Worm (Caenorhabditis elegans) whole organism, L1 larva: ENCODE data around the gene eef-1A.1.

Experiments
- C04F5.9 ChIP-seq: sonication (generic microtip); optimal IDR thresholded peaks from 2 replicates; lab custom pipeline; 2016; ENCODE audit warnings: missing genetic modification characterization, missing compliant biosample characterization
- C16A3.4 ChIP-seq: fragments of 150-350 bp; optimal IDR thresholded peaks from 2 replicates; lab custom pipeline; 2014; ENCODE audit warnings: missing biosample characterization, missing genetic modification characterization
- C34B4.2 ChIP-seq: sonication (generic microtip); optimal IDR thresholded peaks from 2 replicates; lab custom pipeline; 2017; ENCODE audit warnings: mild to moderate bottlenecking, missing genetic modification characterization, missing compliant biosample characterization
- F16B12.6 ChIP-seq: fragments of 150-350 bp; optimal IDR thresholded peaks from 2 replicates; lab custom pipeline; 2014; ENCODE audit warnings: missing biosample characterization, missing genetic modification characterization
- aha-1 ChIP-seq: fragments of 150-350 bp; optimal IDR thresholded peaks from 2 replicates; lab custom pipeline; 2014; ENCODE audit warnings: missing biosample characterization, missing genetic modification characterization
- ama-1 ChIP-seq: fragments of 150-350 bp; optimal IDR thresholded peaks from 2 replicates; lab custom pipeline; 2014
- blmp-1 ChIP-seq: fragments of 150-350 bp; optimal IDR thresholded peaks from 2 replicates; lab custom pipeline; 2014; ENCODE audit warnings: missing biosample characterization, missing genetic modification characterization
- ceh-8 ChIP-seq: fragments of 200-800 bp; sonication (Bioruptor generic); optimal IDR thresholded peaks from 2 replicates; lab custom pipeline; 2018; ENCODE audit warnings: mild to moderate bottlenecking, missing genetic modification characterization, moderate library complexity, missing compliant biosample characterization
- ceh-82 ChIP-seq, 3 experiments: fragments of 150-350 bp in 1 of 3; sonication (generic microtip) in 2 of 3; optimal IDR thresholded peaks; 2 replicates each; lab custom pipeline; 2014 to 2017; ENCODE audit warnings: missing biosample characterization in 3 of 3, missing genetic modification characterization in 3 of 3
- ceh-88 ChIP-seq: fragments of 200-800 bp; sonication (Bioruptor generic); IDR thresholded peaks from 2 replicates; pipeline ENCODE4 v1.3.6; 2022; ENCODE audit warnings: missing genetic modification characterization, missing compliant biosample characterization
- ces-1 ChIP-seq: fragments of 150-350 bp; optimal IDR thresholded peaks from 2 replicates; lab custom pipeline; 2014; ENCODE audit warnings: missing biosample characterization, missing genetic modification reagents, missing genetic modification characterization
- dsc-1 ChIP-seq: sonication (generic microtip); optimal IDR thresholded peaks from 2 replicates; lab custom pipeline; 2016; ENCODE audit warnings: mild to moderate bottlenecking, missing genetic modification characterization, missing compliant biosample characterization
- efl-1 ChIP-seq, 4 experiments: fragments of 150-350 bp; optimal IDR thresholded peaks in 3 of 4; peaks in 1 of 4; 1 replicate in 1 of 4; 2 replicates in 3 of 4; lab custom pipeline; 2014; ENCODE audit warnings: missing biosample characterization in 2 of 4, missing genetic modification characterization in 2 of 4, missing genetic modification reagents in 2 of 4
- efl-3 ChIP-seq: fragments of 200-800 bp; sonication (Bioruptor generic); optimal IDR thresholded peaks from 2 replicates; lab custom pipeline; 2018; ENCODE audit warnings: mild to moderate bottlenecking, missing genetic modification characterization, missing compliant biosample characterization
- elt-3 ChIP-seq, 6 experiments: fragments of 150-350 bp in 1 of 6; sonication (generic microtip); optimal IDR thresholded peaks; 2 replicates each; lab custom pipeline; 2017 to 2018; ENCODE audit warnings: missing biosample characterization in 6 of 6, missing genetic modification characterization in 6 of 6, inconsistent platforms in 1 of 6
- ets-5 ChIP-seq: fragments of 200-800 bp; sonication (Bioruptor generic); IDR thresholded peaks from 2 replicates; pipeline ENCODE4 v1.3.6; 2022; ENCODE audit warnings: missing genetic modification characterization, missing compliant biosample characterization
- fkh-10 ChIP-seq: sonication (generic microtip); optimal IDR thresholded peaks from 2 replicates; lab custom pipeline; 2017; ENCODE audit warnings: missing biosample characterization, missing genetic modification reagents, missing genetic modification characterization
- fos-1 ChIP-seq: fragments of 150-350 bp; optimal IDR thresholded peaks from 2 replicates; lab custom pipeline; 2014; ENCODE audit warnings: missing biosample characterization, missing genetic modification characterization
- hlh-17 ChIP-seq: fragments of 200-800 bp; sonication (Bioruptor generic); optimal IDR thresholded peaks from 2 replicates; lab custom pipeline; 2018; ENCODE audit warnings: missing genetic modification characterization, mild to moderate bottlenecking, missing compliant biosample characterization, moderate library complexity, borderline replicate concordance
- hlh-4 ChIP-seq: sonication (generic microtip); optimal IDR thresholded peaks from 2 replicates; lab custom pipeline; 2016; ENCODE audit warnings: mild to moderate bottlenecking, missing genetic modification characterization, missing compliant biosample characterization
- hpl-2 ChIP-seq: fragments of 150-350 bp; optimal IDR thresholded peaks from 2 replicates; lab custom pipeline; 2014; ENCODE audit warnings: missing biosample characterization, missing genetic modification reagents, missing genetic modification characterization
- isw-1 ChIP-seq: fragments of 200-800 bp; sonication (Bioruptor generic); IDR thresholded peaks from 2 replicates; pipeline ENCODE4 v1.3.6; 2022; ENCODE audit warnings: missing genetic modification characterization, missing compliant biosample characterization
- jun-1 ChIP-seq: fragments of 150-350 bp; optimal IDR thresholded peaks from 2 replicates; lab custom pipeline; 2014; ENCODE audit warnings: missing biosample characterization, missing genetic modification reagents, missing genetic modification characterization
- lin-13 ChIP-seq: fragments of 150-350 bp; optimal IDR thresholded peaks from 2 replicates; lab custom pipeline; 2014; ENCODE audit warnings: missing biosample characterization, missing genetic modification reagents, missing genetic modification characterization
- lin-14 ChIP-seq: fragments of 200-800 bp; sonication (Bioruptor generic); optimal IDR thresholded peaks from 2 replicates; lab custom pipeline; 2018; ENCODE audit warnings: mild to moderate bottlenecking, missing genetic modification characterization, moderate library complexity, missing compliant biosample characterization
- lin-35 ChIP-seq, 2 experiments: fragments of 150-350 bp; optimal IDR thresholded peaks; 2 replicates each; lab custom pipeline; 2014; ENCODE audit warnings: missing biosample characterization in 2 of 2, missing genetic modification characterization in 2 of 2, missing genetic modification reagents in 2 of 2
- lir-3 ChIP-seq: sonication (generic microtip); optimal IDR thresholded peaks from 2 replicates; lab custom pipeline; 2016; ENCODE audit warnings: mild to moderate bottlenecking, missing genetic modification characterization, moderate library complexity, missing compliant biosample characterization; ENCODE audit not compliant: poor library complexity
- mdl-1 ChIP-seq, 2 experiments: fragments of 150-350 bp; optimal IDR thresholded peaks; 2 replicates each; lab custom pipeline; 2014 to 2017; ENCODE audit warnings: missing biosample characterization in 2 of 2, missing genetic modification characterization in 2 of 2, inconsistent platforms in 1 of 2
- mef-2 ChIP-seq: fragments of 150-350 bp; optimal IDR thresholded peaks from 2 replicates; lab custom pipeline; 2014; ENCODE audit warnings: missing biosample characterization, missing genetic modification characterization
- mep-1 ChIP-seq: fragments of 150-350 bp; optimal IDR thresholded peaks from 2 replicates; lab custom pipeline; 2014; ENCODE audit warnings: missing biosample characterization, missing genetic modification characterization
- nhr-11 ChIP-seq: fragments of 150-350 bp; optimal IDR thresholded peaks from 2 replicates; lab custom pipeline; 2014; ENCODE audit warnings: missing biosample characterization, missing genetic modification characterization
- nhr-20 ChIP-seq: sonication (generic microtip); optimal IDR thresholded peaks from 2 replicates; lab custom pipeline; 2016; ENCODE audit warnings: mild to moderate bottlenecking, missing genetic modification characterization, missing compliant biosample characterization
- nhr-47 ChIP-seq: sonication (generic microtip); optimal IDR thresholded peaks from 2 replicates; lab custom pipeline; 2016; ENCODE audit warnings: mild to moderate bottlenecking, missing genetic modification characterization, moderate library complexity, missing compliant biosample characterization
- nhr-71 ChIP-seq: sonication (generic microtip); optimal IDR thresholded peaks from 2 replicates; lab custom pipeline; 2016; ENCODE audit warnings: mild to moderate bottlenecking, missing genetic modification characterization, moderate library complexity, missing compliant biosample characterization
- nhr-76 ChIP-seq: sonication (generic microtip); optimal IDR thresholded peaks from 2 replicates; lab custom pipeline; 2017; ENCODE audit warnings: missing biosample characterization, missing genetic modification characterization
- nhr-84 ChIP-seq: sonication (generic microtip); optimal IDR thresholded peaks from 2 replicates; lab custom pipeline; 2017; ENCODE audit warnings: missing biosample characterization, missing genetic modification characterization
- pax-3 ChIP-seq: fragments of 200-800 bp; sonication (Bioruptor generic); optimal IDR thresholded peaks from 2 replicates; lab custom pipeline; 2018; ENCODE audit warnings: mild to moderate bottlenecking, missing genetic modification characterization, moderate library complexity, missing compliant biosample characterization
- pqm-1 ChIP-seq: sonication (generic microtip); optimal IDR thresholded peaks from 3 replicates; lab custom pipeline; 2017; ENCODE audit warnings: missing biosample characterization, missing genetic modification characterization
- rnt-1 ChIP-seq: sonication (generic microtip); optimal IDR thresholded peaks from 2 replicates; lab custom pipeline; 2016; ENCODE audit warnings: mild to moderate bottlenecking, missing genetic modification characterization, moderate library complexity, missing compliant biosample characterization
- skn-1 ChIP-seq: fragments of 150-350 bp; optimal IDR thresholded peaks from 2 replicates; lab custom pipeline; 2014; ENCODE audit warnings: missing biosample characterization, missing genetic modification characterization
- sox-4 ChIP-seq: sonication (generic microtip); optimal IDR thresholded peaks from 2 replicates; lab custom pipeline; 2016; ENCODE audit warnings: missing genetic modification characterization, missing compliant biosample characterization
- sup-37 ChIP-seq: fragments of 200-800 bp; sonication (Bioruptor generic); optimal IDR thresholded peaks from 2 replicates; lab custom pipeline; 2018; ENCODE audit warnings: mild to moderate bottlenecking, missing genetic modification characterization, missing compliant biosample characterization
- swsn-7 ChIP-seq: sonication (generic microtip); optimal IDR thresholded peaks from 2 replicates; lab custom pipeline; 2016; ENCODE audit warnings: missing genetic modification characterization, missing compliant biosample characterization
- tbx-2 ChIP-seq: sonication (generic microtip); optimal IDR thresholded peaks from 2 replicates; lab custom pipeline; 2016; ENCODE audit warnings: missing genetic modification characterization, missing compliant biosample characterization
- unc-86 ChIP-seq: sonication (generic microtip); optimal IDR thresholded peaks from 2 replicates; lab custom pipeline; 2016; ENCODE audit warnings: missing genetic modification characterization, missing compliant biosample characterization
- vab-15 ChIP-seq: sonication (generic microtip); optimal IDR thresholded peaks from 2 replicates; lab custom pipeline; 2017; ENCODE audit warnings: missing genotype, mild to moderate bottlenecking, missing genetic modification characterization, missing compliant biosample characterization
- xbp-1 ChIP-seq: sonication (generic microtip); optimal IDR thresholded peaks from 2 replicates; lab custom pipeline; 2016; ENCODE audit warnings: missing genetic modification characterization, missing compliant biosample characterization
- zag-1 ChIP-seq: fragments of 150-350 bp; optimal IDR thresholded peaks from 2 replicates; lab custom pipeline; 2014; ENCODE audit warnings: missing biosample characterization, missing genetic modification characterization
- ztf-11 ChIP-seq, 2 experiments: sonication (generic microtip); optimal IDR thresholded peaks; 2 replicates each; lab custom pipeline; 2016 to 2017; ENCODE audit warnings: missing genetic modification characterization in 2 of 2, missing biosample characterization in 1 of 2, missing compliant biosample characterization in 1 of 2

Gene eef-1A.1

DNA sequence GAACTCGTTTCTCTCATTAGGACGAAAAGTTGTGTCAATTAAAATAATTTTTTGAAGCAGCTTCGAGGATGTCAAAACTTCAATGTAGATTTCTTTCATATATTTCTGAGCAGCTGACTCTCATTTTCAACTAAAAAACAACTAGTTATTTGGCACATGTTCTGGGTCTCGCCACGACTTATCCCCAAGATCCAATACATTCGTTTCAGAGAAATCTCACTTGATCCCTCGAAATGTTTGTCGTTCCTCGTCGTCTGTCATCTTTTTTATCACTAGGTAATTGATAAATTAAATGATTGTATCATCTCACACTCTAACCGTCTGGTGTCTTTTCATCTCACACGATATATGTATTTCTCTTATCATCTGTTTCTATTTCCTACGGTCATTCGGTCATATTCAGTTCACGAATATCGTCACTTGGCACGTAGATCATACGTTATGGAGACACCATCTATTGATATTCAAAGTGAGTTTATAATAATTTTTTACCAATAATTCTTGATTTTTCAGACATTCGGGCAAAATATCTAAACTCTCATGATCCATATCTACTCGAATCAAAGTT, 9.5 kb downstream of the eef-1A.1 start, which contains the start of the genes rpn-6.1 and F57B9.1 (continued):
- TF ChIP-seq F16B12.6 (tag; lab: Kevin White, UChicago) (no peak), sox-4 (tag; lab: Kevin White, UChicago) (no peak), ceh-8 (no peak), skn-1 (tag; lab: Kevin White, UChicago) (no peak), ces-1 (GFP tag; lab: Kevin White, UChicago) (no peak), nhr-11 (no peak), hpl-2 (GFP tag; lab: Kevin White, UChicago) (no peak), dsc-1 (tag; lab: Kevin White, UChicago) (no peak), vab-15 (tag; lab: Kevin White, UChicago) (no peak), lin-13 (GFP tag; lab: Kevin White, UChicago) (no peak), nhr-20 (tag; lab: Kevin White, UChicago) (peak; percentile 29), lir-3 (tag; lab: Kevin White, UChicago) (no peak)

DNA sequence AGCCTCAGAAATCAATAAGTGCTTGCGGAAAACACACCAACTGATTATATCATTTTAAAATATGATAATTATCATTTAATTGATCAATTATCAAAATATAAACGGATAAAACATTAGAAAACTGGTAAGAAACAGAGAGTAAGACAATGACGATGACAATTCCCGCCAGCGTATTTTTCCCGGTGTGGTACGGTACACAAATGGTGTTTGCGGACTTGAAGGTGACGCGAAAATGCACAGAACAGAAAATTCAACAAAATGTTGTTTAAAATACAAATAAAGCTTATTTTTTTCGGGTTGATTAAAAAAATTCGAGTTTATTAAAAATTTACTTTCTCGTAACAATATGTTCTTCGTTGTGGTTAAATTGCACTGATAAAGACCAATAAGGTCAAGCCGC, 10.3 kb downstream of the eef-1A.1 start:
- TF ChIP-seq nhr-84 (tag; lab: Kevin White, UChicago) (no peak), ces-1 (GFP tag; lab: Kevin White, UChicago) (no peak), aha-1 (tag; lab: Kevin White, UChicago) (no peak), C34B4.2 (tag; lab: Kevin White, UChicago) (no peak), hlh-17 (no peak), zag-1 (tag; lab: Kevin White, UChicago) (no peak), rnt-1 (tag; lab: Kevin White, UChicago) (peak; percentile 25), ceh-88 (GFP tag; lab: Robert Waterston, UW) (no peak), lin-14 (peak; percentile 24), hpl-2 (GFP tag; lab: Kevin White, UChicago) (no peak), sup-37 (GFP tag; lab: Kevin White, UChicago) (no peak), hlh-4 (tag; lab: Kevin White, UChicago) (no peak), C04F5.9 (tag; lab: Kevin White, UChicago) (no peak), nhr-20 (tag; lab: Kevin White, UChicago) (peak; percentile 25), efl-1 (optimal IDR thresholded peaks at IDR 0.05; lab: Kevin White, UChicago) (peak; percentile 68 to 70), efl-1 (GFP tag; optimal IDR thresholded peaks at IDR 0.05 in 1 of 2; lab: Kevin White, UChicago) (peak; percentile 71 to 95), tbx-2 (tag; lab: Kevin White, UChicago) (peak; percentile 2), nhr-47 (tag; lab: Kevin White, UChicago) (peak; percentile 4), ztf-11 (tag; optimal IDR thresholded peaks at IDR 0.05; lab: Kevin White, UChicago) (no peak), fkh-10 (peak; percentile 0), pqm-1 (tag; lab: Kevin White, UChicago) (no peak), elt-3 (tag; optimal IDR thresholded peaks at IDR 0.05; lab: Kevin White, UChicago) (peak in 1 of 6 experiments; percentile 1), lir-3 (tag; lab: Kevin White, UChicago) (no peak), jun-1 (tag; lab: Kevin White, UChicago) (no peak), unc-86 (no peak), pax-3 (no peak), nhr-71 (peak; percentile 34), blmp-1 (tag; lab: Kevin White, UChicago) (peak; percentile 57), nhr-76 (tag; lab: Kevin White, UChicago) (no peak), mep-1 (tag; lab: Kevin White, UChicago) (peak; percentile 75), isw-1 (0 out of 2 replicates have a peak, but pooled peaks have one; percentile 10), lin-13 (GFP tag; lab: Kevin White, UChicago) (no peak), ama-1 (lab: Kevin White, UChicago) (peak; percentile 40), nhr-11 (no peak), fos-1 (no peak), ets-5 (GFP tag; lab: Robert Waterston, UW) (no peak), xbp-1 (tag; lab: Kevin White, UChicago) (peak; percentile 7), mef-2 (no peak), swsn-7 (tag; lab: Kevin White, UChicago) (peak; percentile 9), F16B12.6 (tag; lab: Kevin White, UChicago) (peak; percentile 90), mdl-1 (tag; optimal IDR thresholded peaks at IDR 0.05; lab: Kevin White, UChicago) (peak in 1 of 2 experiments; percentile 31), efl-3 (GFP tag; lab: Kevin White, UChicago) (no peak), lin-35 (GFP tag; optimal IDR thresholded peaks at IDR 0.05; lab: Kevin White, UChicago) (peak; percentile 67 to 80), C16A3.4 (tag; lab: Kevin White, UChicago) (peak; percentile 67), skn-1 (tag; lab: Kevin White, UChicago) (peak; percentile 91), ceh-82 (tag; optimal IDR thresholded peaks at IDR 0.05; lab: Kevin White, UChicago) (peak in 1 of 3 experiments; percentile 36)
